Fruit fly (Drosophila melanogaster): Measurements from ENCODE around the gene cyc.

cyc gene

dm6 chr3L:19815472-19816150, at the start of gene cyc (continued):
- no peak for TF ChIP-seq Side (GFP tag; optimal IDR thresholded peaks at IDR 0.05)
- TF ChIP-seq Ets65A (GFP tag), result no peak
- no peak for TF ChIP-seq CG10274 (GFP tag; optimal IDR thresholded peaks at IDR 0.05)
- TF ChIP-seq Nf-YC (tag; optimal IDR thresholded peaks at IDR 0.05), result peak; percentile 5
- TF ChIP-seq CG15011 (GFP tag; optimal IDR thresholded peaks at IDR 0.05), result no peak
- no peak for TF ChIP-seq chn (GFP tag; optimal IDR thresholded peaks at IDR 0.05)
- TF ChIP-seq cato (GFP tag; optimal IDR thresholded peaks at IDR 0.05; ENCODE audit: borderline replicate concordance), result no peak
- no peak for TF ChIP-seq Elba2 (GFP tag; optimal IDR thresholded peaks at IDR 0.05)
- TF ChIP-seq CG1529 (GFP tag; optimal IDR thresholded peaks at IDR 0.05), result no peak
- no peak for TF ChIP-seq CG9437 (GFP tag; optimal IDR thresholded peaks at IDR 0.05)
- no peak for TF ChIP-seq dpn (GFP tag; optimal IDR thresholded peaks at IDR 0.05)
- no peak for TF ChIP-seq usp (GFP tag; optimal IDR thresholded peaks at IDR 0.05)
- no peak for TF ChIP-seq CHES-1-like (GFP tag; optimal IDR thresholded peaks at IDR 0.05)
- TF ChIP-seq bbx (GFP tag; IDR thresholded peaks at IDR 0.05; ENCODE audit: partially characterized antibody), result no peak
- no peak for TF ChIP-seq btn (GFP tag; optimal IDR thresholded peaks at IDR 0.05)
- TF ChIP-seq CG6854 (GFP tag; optimal IDR thresholded peaks at IDR 0.05), result no peak
- TF ChIP-seq tup (GFP tag; optimal IDR thresholded peaks at IDR 0.05), result no peak
- TF ChIP-seq dan (GFP tag; IDR thresholded peaks at IDR 0.05), result no peak
- TF ChIP-seq grau (tag; optimal IDR thresholded peaks at IDR 0.05), result peak; percentile 39
- TF ChIP-seq H2.0 (GFP tag; IDR thresholded peaks at IDR 0.05), result no peak
- no peak for TF ChIP-seq hbn (GFP tag; IDR thresholded peaks at IDR 0.05; ENCODE audit: partially characterized antibody)
- TF ChIP-seq croc (GFP tag; conservative IDR thresholded peaks at IDR 0.05), result no peak
- TF ChIP-seq CG34376 (GFP tag; optimal IDR thresholded peaks at IDR 0.05), result peak; percentile 9
- no peak for TF ChIP-seq CG9609 (GFP tag; optimal IDR thresholded peaks at IDR 0.05)
- TF ChIP-seq fd3F (GFP tag; optimal IDR thresholded peaks at IDR 0.05), result no peak
- peak; percentile 77 for TF ChIP-seq Med (GFP tag)
- no peak for TF ChIP-seq CG34224 (GFP tag; IDR thresholded peaks at IDR 0.05; ENCODE audit: partially characterized antibody)
- TF ChIP-seq gsb-n (tag; optimal IDR thresholded peaks at IDR 0.05), result no peak
- no peak for TF ChIP-seq schlank (tag; optimal IDR thresholded peaks at IDR 0.05)
- TF ChIP-seq CG11093 (GFP tag; IDR thresholded peaks at IDR 0.05), result no peak
- TF ChIP-seq esg (GFP tag; conservative IDR thresholded peaks at IDR 0.05), result no peak
- TF ChIP-seq Deaf1 (tag; optimal IDR thresholded peaks at IDR 0.05), result peak; percentile 84
- no peak for TF ChIP-seq seq (GFP tag; IDR thresholded peaks at IDR 0.05)
- TF ChIP-seq lmd (GFP tag; IDR thresholded peaks at IDR 0.05), result no peak
- no peak for TF ChIP-seq dmrt11E (tag; optimal IDR thresholded peaks at IDR 0.05)
- TF ChIP-seq Hr51 (GFP tag; optimal IDR thresholded peaks at IDR 0.05), result no peak
- no peak for TF ChIP-seq Hr3 (GFP tag; optimal IDR thresholded peaks at IDR 0.05)
- no peak for TF ChIP-seq maf-S (GFP tag; optimal IDR thresholded peaks at IDR 0.05)
- peak; percentile 84 for TF ChIP-seq CG15514 (GFP tag; optimal IDR thresholded peaks at IDR 0.05)
- TF ChIP-seq CG10321 (GFP tag; IDR thresholded peaks at IDR 0.05), result no peak
- TF ChIP-seq CG10431 (GFP tag; optimal IDR thresholded peaks at IDR 0.05), result no peak
- no peak for TF ChIP-seq jumu (GFP tag; optimal IDR thresholded peaks at IDR 0.05)
- no peak for TF ChIP-seq CG14965 (GFP tag; optimal IDR thresholded peaks at IDR 0.05; ENCODE audit: borderline replicate concordance)
- no peak for TF ChIP-seq Stat92E (GFP tag; optimal IDR thresholded peaks at IDR 0.05)
- TF ChIP-seq CG17186 (GFP tag; optimal IDR thresholded peaks at IDR 0.05), result no peak
- TF ChIP-seq CG17568 (GFP tag; optimal IDR thresholded peaks at IDR 0.05), result no peak
- no peak for TF ChIP-seq dm (GFP tag; optimal IDR thresholded peaks at IDR 0.05)
- TF ChIP-seq Hey (tag; optimal IDR thresholded peaks at IDR 0.05), result no peak
- no peak for TF ChIP-seq tin (GFP tag; optimal IDR thresholded peaks at IDR 0.05)
- TF ChIP-seq Ada2b (GFP tag; IDR thresholded peaks at IDR 0.05), result no peak
